Worm (Caenorhabditis elegans) whole organism, L3 larva: ENCODE measurements around the gene sdhb-1.

Experiments
- R02D3.7 ChIP-seq: fragments of 150-350 bp; optimal IDR thresholded peaks from 2 replicates; lab custom pipeline; 2014; ENCODE audit warnings: missing biosample characterization, missing genetic modification characterization
- ZK546.5 ChIP-seq: sonication (generic microtip); optimal IDR thresholded peaks from 2 replicates; lab custom pipeline; 2017; ENCODE audit warnings: missing biosample characterization, missing genetic modification characterization
- aly-2 ChIP-seq: fragments of 150-350 bp; optimal IDR thresholded peaks from 2 replicates; lab custom pipeline; 2014; ENCODE audit warnings: missing biosample characterization, missing genetic modification characterization
- ama-1 ChIP-seq: fragments of 150-350 bp; optimal IDR thresholded peaks from 2 replicates; lab custom pipeline; 2018
- ceh-28 ChIP-seq: fragments of 150-350 bp; optimal IDR thresholded peaks from 2 replicates; lab custom pipeline; 2014; ENCODE audit warnings: missing biosample characterization, missing genetic modification reagents, missing genetic modification characterization
- egl-5 ChIP-seq: fragments of 150-350 bp; optimal IDR thresholded peaks from 2 replicates; lab custom pipeline; 2017; ENCODE audit warnings: missing biosample characterization, missing genetic modification reagents, missing genetic modification characterization, inconsistent platforms
- elt-1 ChIP-seq: fragments of 150-350 bp; optimal IDR thresholded peaks from 2 replicates; lab custom pipeline; 2014; ENCODE audit warnings: missing biosample characterization, missing genetic modification characterization
- elt-2 ChIP-seq: sonication (generic microtip); optimal IDR thresholded peaks from 2 replicates; lab custom pipeline; 2016; ENCODE audit warnings: missing genetic modification reagents, mild to moderate bottlenecking, missing genetic modification characterization, missing compliant biosample characterization
- elt-3 ChIP-seq, 3 experiments: fragments of 150-350 bp in 1 of 3; sonication (generic microtip) in 2 of 3; optimal IDR thresholded peaks; 2 replicates in 2 of 3; 4 replicates in 1 of 3; lab custom pipeline; 2014 to 2017; ENCODE audit warnings: missing biosample characterization in 3 of 3, missing genetic modification characterization in 3 of 3
- eor-1 ChIP-seq, 2 experiments: fragments of 150-350 bp; optimal IDR thresholded peaks; 2 replicates each; lab custom pipeline; 2014 to 2018; ENCODE audit warnings: missing biosample characterization in 2 of 2, missing genetic modification characterization in 2 of 2
- fkh-10 ChIP-seq: sonication (generic microtip); optimal IDR thresholded peaks from 2 replicates; lab custom pipeline; 2017; ENCODE audit warnings: missing biosample characterization, missing genetic modification reagents, missing genetic modification characterization
- fkh-2 ChIP-seq: fragments of 150-350 bp; optimal IDR thresholded peaks from 2 replicates; lab custom pipeline; 2014; ENCODE audit warnings: missing biosample characterization, missing genetic modification reagents, missing genetic modification characterization
- fos-1 ChIP-seq: fragments of 150-350 bp; optimal IDR thresholded peaks from 2 replicates; lab custom pipeline; 2014; ENCODE audit warnings: missing biosample characterization, missing genetic modification characterization
- hmg-11 ChIP-seq: sonication (generic microtip); optimal IDR thresholded peaks from 2 replicates; lab custom pipeline; 2016; ENCODE audit warnings: missing genetic modification characterization, missing compliant biosample characterization
- lin-15B ChIP-seq: fragments of 150-350 bp; optimal IDR thresholded peaks from 2 replicates; lab custom pipeline; 2014; ENCODE audit warnings: missing biosample characterization, missing genetic modification characterization
- lin-39 ChIP-seq: fragments of 150-350 bp; optimal IDR thresholded peaks from 2 replicates; lab custom pipeline; 2018; ENCODE audit warnings: missing biosample characterization, missing genetic modification reagents, missing genetic modification characterization
- mdl-1 ChIP-seq: fragments of 150-350 bp; optimal IDR thresholded peaks from 2 replicates; lab custom pipeline; 2014; ENCODE audit warnings: missing biosample characterization, missing genetic modification characterization
- mml-1 ChIP-seq: fragments of 150-350 bp; sonication (generic microtip); optimal IDR thresholded peaks from 3 replicates; lab custom pipeline; 2014; ENCODE audit warnings: missing biosample characterization, missing genetic modification characterization
- nfya-1 ChIP-seq: sonication (generic microtip); optimal IDR thresholded peaks from 2 replicates; lab custom pipeline; 2017; ENCODE audit warnings: missing genetic modification characterization, mild to moderate bottlenecking, missing compliant biosample characterization, antibody characterized with exemption, moderate library complexity; ENCODE audit not compliant: insufficient read depth
- nhr-11 ChIP-seq: fragments of 150-350 bp; optimal IDR thresholded peaks from 2 replicates; lab custom pipeline; 2014; ENCODE audit warnings: missing biosample characterization, missing genetic modification characterization
- nhr-23 ChIP-seq: fragments of 150-350 bp; optimal IDR thresholded peaks from 2 replicates; lab custom pipeline; 2014; ENCODE audit warnings: missing biosample characterization, missing genetic modification reagents, missing genetic modification characterization
- nhr-237 ChIP-seq: fragments of 150-350 bp; optimal IDR thresholded peaks from 2 replicates; lab custom pipeline; 2014; ENCODE audit warnings: missing biosample characterization, missing genetic modification characterization
- nhr-25 ChIP-seq: sonication (generic microtip); optimal IDR thresholded peaks from 2 replicates; lab custom pipeline; 2017; ENCODE audit warnings: missing biosample characterization, missing genetic modification characterization
- nhr-28 ChIP-seq: fragments of 150-350 bp; optimal IDR thresholded peaks from 2 replicates; lab custom pipeline; 2014; ENCODE audit warnings: missing biosample characterization, missing genetic modification characterization
- pha-4 ChIP-seq: fragments of 150-350 bp; optimal IDR thresholded peaks from 2 replicates; lab custom pipeline; 2014; ENCODE audit warnings: missing biosample characterization, missing genetic modification reagents, missing genetic modification characterization
- pqm-1 ChIP-seq: fragments of 150-350 bp; optimal IDR thresholded peaks from 2 replicates; lab custom pipeline; 2017; ENCODE audit warnings: missing biosample characterization, missing genetic modification characterization, inconsistent platforms
- skn-1 ChIP-seq: fragments of 150-350 bp; optimal IDR thresholded peaks from 2 replicates; lab custom pipeline; 2014; ENCODE audit warnings: missing biosample characterization, missing genetic modification characterization
- snpc-4 ChIP-seq: fragments of 150-350 bp; optimal IDR thresholded peaks from 2 replicates; lab custom pipeline; 2014; ENCODE audit warnings: missing biosample characterization, missing genetic modification characterization
- tbx-2 ChIP-seq: sonication (generic microtip); optimal IDR thresholded peaks from 2 replicates; lab custom pipeline; 2016; ENCODE audit warnings: mild to moderate bottlenecking, missing genetic modification characterization, missing compliant biosample characterization
- unc-39 ChIP-seq: sonication (generic microtip); optimal IDR thresholded peaks from 4 replicates; lab custom pipeline; 2017; ENCODE audit warnings: missing biosample characterization, missing genetic modification characterization
- unc-62 ChIP-seq: fragments of 150-350 bp; sonication (generic microtip); optimal IDR thresholded peaks from 4 replicates; lab custom pipeline; 2014; ENCODE audit warnings: missing biosample characterization, missing genetic modification reagents, missing genetic modification characterization
- ztf-11 ChIP-seq: fragments of 150-350 bp; optimal IDR thresholded peaks from 2 replicates; lab custom pipeline; 2014; ENCODE audit warnings: missing biosample characterization, missing genetic modification characterization

Gene sdhb-1

DNA sequence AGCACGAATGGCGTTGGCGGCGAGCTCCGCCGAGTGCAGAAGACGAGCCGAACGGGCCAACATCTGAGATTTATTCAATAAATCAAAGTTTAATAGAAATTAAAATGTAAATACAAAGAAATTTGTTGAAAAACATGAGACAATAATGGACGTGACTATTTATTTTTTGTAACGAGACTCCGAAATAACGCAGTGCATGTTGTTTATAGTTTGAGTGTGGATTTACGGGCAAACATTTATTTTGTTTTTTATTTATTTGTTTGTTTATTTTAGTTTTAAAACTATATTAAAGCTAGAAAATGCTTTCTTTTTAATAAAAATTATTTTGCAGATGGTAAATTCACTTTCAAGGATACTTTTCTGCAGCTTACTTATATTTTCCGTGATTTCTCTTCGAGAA lies at the start of gene sdhb-1, which contains the start of gene cup-15:
Gene sdhb-1, minus strand, starts transcription at position 63 of the 400 bp plus-strand sequence.
Gene cup-15, plus strand, starts transcription at position 332 of the 400 bp plus-strand sequence.
- no peak for TF ChIP-seq eor-1 (tag; optimal IDR thresholded peaks at IDR 0.05; lab: Kevin White, UChicago)
- TF ChIP-seq skn-1: no peak
- TF ChIP-seq fkh-10 (GFP tag; lab: Kevin White, UChicago): no peak
- no peak for TF ChIP-seq pqm-1
- peak; percentile 79 for TF ChIP-seq pha-4
- no peak for TF ChIP-seq unc-62
- no peak for TF ChIP-seq mml-1 (tag; lab: Kevin White, UChicago)
- no peak for TF ChIP-seq snpc-4
- TF ChIP-seq ZK546.5 (tag; lab: Kevin White, UChicago): no peak
- TF ChIP-seq elt-2 (tag; lab: Kevin White, UChicago): peak; percentile 9
- TF ChIP-seq nfya-1 (tag; lab: Kevin White, UChicago): peak; percentile 3
- peak; percentile 75 for TF ChIP-seq R02D3.7 (tag; lab: Kevin White, UChicago)
- TF ChIP-seq fos-1 (tag; lab: Kevin White, UChicago): no peak
- peak; percentile 24 for TF ChIP-seq hmg-11 (tag; lab: Kevin White, UChicago)
- TF ChIP-seq ceh-28 (tag; lab: Kevin White, UChicago): no peak
- TF ChIP-seq mdl-1 (tag; lab: Kevin White, UChicago): no peak
- no peak for TF ChIP-seq nhr-23
- TF ChIP-seq aly-2 (tag; lab: Kevin White, UChicago): no peak
- no peak for TF ChIP-seq ama-1
- no peak for TF ChIP-seq lin-15B

DNA sequence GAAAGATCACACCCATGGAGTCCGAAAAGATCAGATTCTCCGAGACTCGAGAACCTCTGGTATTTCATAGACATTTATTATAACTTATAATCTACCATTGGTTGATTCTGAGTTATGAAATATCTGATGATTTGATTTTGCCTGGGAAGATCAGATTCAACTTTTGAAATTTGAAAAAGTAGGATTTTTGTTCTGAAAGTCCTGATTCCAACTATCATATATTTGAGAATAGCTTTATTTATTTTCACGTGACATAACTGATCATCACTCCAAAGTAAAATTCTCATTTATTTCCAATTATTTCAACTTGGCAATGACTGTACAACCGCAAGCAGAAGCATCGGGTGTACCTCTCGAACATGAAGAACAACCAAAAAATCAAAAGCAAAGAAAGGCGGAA lies 47.2 kb upstream of the sdhb-1 start, which contains the start of gene Y51B9A.7:
Gene Y51B9A.7, plus strand, starts transcription at position 301 of the 400 bp plus-strand sequence.
- TF ChIP-seq fkh-2: no peak

ce11 chrII:9398370-9398901 lies 45.9 kb upstream of the sdhb-1 start, which contains the start of the genes Y51B9A.14 and Y51B9A.8:
TSS of gene Y51B9A.14 (minus strand) at chrII:9398470.
TSS of gene Y51B9A.8 (plus strand) at chrII:9398851.
- TF ChIP-seq nhr-28 (tag; lab: Kevin White, UChicago) (no peak), elt-1 (no peak), pha-4 (no peak), ztf-11 (tag; lab: Kevin White, UChicago) (no peak), nhr-23 (no peak), fkh-2 (no peak), nhr-25 (tag; lab: Kevin White, UChicago) (no peak), mdl-1 (tag; lab: Kevin White, UChicago) (no peak), egl-5 (no peak)

- TF ChIP-seq skn-1: no peak
- TF ChIP-seq elt-1: no peak
- TF ChIP-seq lin-39: no peak
- TF ChIP-seq eor-1 (tag; optimal IDR thresholded peaks at IDR 0.05; lab: Kevin White, UChicago): no peak
- no peak for TF ChIP-seq hmg-11 (tag; lab: Kevin White, UChicago)
- no peak for TF ChIP-seq fkh-10 (GFP tag; lab: Kevin White, UChicago)
- no peak for TF ChIP-seq nhr-237 (tag; lab: Kevin White, UChicago)
- peak; percentile 22 for TF ChIP-seq elt-2 (tag; lab: Kevin White, UChicago)
Measured at ce11 chrII:9397496-9397895, 45.0 kb upstream of the sdhb-1 start, which contains the start of gene Y51B9A.9. TSS of gene Y51B9A.9 (minus strand) at chrII:9397596.

DNA sequence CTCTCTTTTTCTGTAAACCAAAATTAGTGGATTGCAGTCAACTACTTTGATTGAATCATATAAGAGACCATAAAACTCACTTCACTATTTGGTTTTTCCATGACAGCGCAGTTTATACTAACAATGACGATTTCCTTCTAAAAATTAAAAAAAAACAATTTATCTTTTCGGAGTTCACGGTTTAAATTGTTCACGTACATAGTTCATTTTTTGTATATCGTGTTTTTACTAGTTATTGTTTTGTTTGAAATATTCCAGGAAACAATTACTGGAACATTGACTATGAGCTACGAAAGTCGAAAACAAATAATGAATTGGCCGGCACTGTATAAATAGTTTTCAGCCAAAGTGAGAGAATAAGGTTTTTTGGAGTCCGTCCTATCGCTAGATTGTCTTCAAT lies 40.2 kb upstream of the sdhb-1 start, which contains the start of gene lido-17:
Gene lido-17, minus strand, starts transcription at position 101 of the 400 bp plus-strand sequence.
- TF ChIP-seq nhr-11 (tag; lab: Kevin White, UChicago) (no peak), skn-1 (no peak)

ce11 chrII:9385241-9385640 lies 32.7 kb upstream of the sdhb-1 start, which contains the start of gene C06C3.7:
TSS of gene C06C3.7 (plus strand) at chrII:9385541.
- TF ChIP-seq tbx-2 (tag; lab: Kevin White, UChicago) (no peak), hmg-11 (tag; lab: Kevin White, UChicago) (no peak), elt-3 (tag; optimal IDR thresholded peaks at IDR 0.05; lab: Kevin White, UChicago) (no peak), unc-39 (tag; lab: Kevin White, UChicago) (no peak), unc-62 (no peak), nhr-11 (tag; lab: Kevin White, UChicago) (no peak), fkh-2 (no peak), nhr-237 (tag; lab: Kevin White, UChicago) (no peak)
